Fruit fly (Drosophila melanogaster) whole organism, embryonic: ENCODE measurements around the gene CG31321.
A peak's percentile ranks its signal among the peaks of the same experiment; 100 is the strongest.

ENCODE experiments used
- Adf1 ChIP-seq: fragments of 200-800 bp; sonication (Bioruptor generic); IDR thresholded peaks from 2 replicates; pipeline ENCODE4 v1.3.6; 2022; ENCODE audit warnings: missing biosample characterization, missing genetic modification characterization
- Bteb2 ChIP-seq: fragments of 200-800 bp; sonication (Bioruptor generic); optimal IDR thresholded peaks from 2 replicates; lab custom pipeline; 2016; ENCODE audit warnings: missing biosample characterization, missing genetic modification characterization
- CG10462 ChIP-seq: fragments of 200-800 bp; sonication (Bioruptor generic); optimal IDR thresholded peaks from 2 replicates; lab custom pipeline; 2016; ENCODE audit warnings: missing biosample characterization, missing genetic modification characterization
- CG11247 ChIP-seq: fragments of 200-800 bp; sonication (Bioruptor generic); IDR thresholded peaks from 2 replicates; pipeline ENCODE4 v1.3.6; 2022; ENCODE audit warnings: missing biosample characterization, missing genetic modification characterization
- CG11456 ChIP-seq: fragments of 200-800 bp; sonication (Bioruptor generic); IDR thresholded peaks from 3 replicates; pipeline ENCODE4 v1.3.6; 2022; ENCODE audit warnings: missing biosample characterization, missing genetic modification characterization
- CG17612 ChIP-seq: fragments of 200-800 bp; sonication (Bioruptor generic); IDR thresholded peaks from 2 replicates; pipeline ENCODE4 v1.3.6; 2022; ENCODE audit warnings: missing biosample characterization, missing genetic modification characterization
- CG17802 ChIP-seq: fragments of 200-800 bp; sonication (Bioruptor generic); optimal IDR thresholded peaks from 2 replicates; lab custom pipeline; 2018; ENCODE audit warnings: missing biosample characterization, mild to moderate bottlenecking, missing genetic modification characterization, moderate library complexity
- CG1792 ChIP-seq: fragments of 200-800 bp; sonication (Bioruptor generic); optimal IDR thresholded peaks from 2 replicates; lab custom pipeline; 2016; ENCODE audit warnings: missing biosample characterization, missing genetic modification characterization
- CG18599 ChIP-seq: fragments of 200-800 bp; sonication (Bioruptor generic); optimal IDR thresholded peaks from 3 replicates; lab custom pipeline; 2017; ENCODE audit warnings: missing biosample characterization, missing genetic modification characterization, mild to moderate bottlenecking, moderate library complexity, missing genetic modification reagents
- CG2120 ChIP-seq: fragments of 200-800 bp; sonication (Bioruptor generic); optimal IDR thresholded peaks from 3 replicates; lab custom pipeline; 2016; ENCODE audit warnings: missing biosample characterization, missing genetic modification characterization
- CG2202 ChIP-seq: fragments of 200-800 bp; sonication (Bioruptor generic); optimal IDR thresholded peaks from 2 replicates; lab custom pipeline; 2018; ENCODE audit warnings: missing biosample characterization, mild to moderate bottlenecking, missing genetic modification characterization
- CG31365 ChIP-seq: fragments of 200-800 bp; sonication (Bioruptor generic); optimal IDR thresholded peaks from 2 replicates; lab custom pipeline; 2018; ENCODE audit warnings: missing biosample characterization, mild to moderate bottlenecking, missing genetic modification characterization
- CG33213 ChIP-seq: fragments of 200-800 bp; sonication (Bioruptor generic); optimal IDR thresholded peaks from 3 replicates; lab custom pipeline; 2016; ENCODE audit warnings: missing biosample characterization, missing genetic modification characterization
- CG3838 ChIP-seq: fragments of 200-800 bp; sonication (Bioruptor generic); optimal IDR thresholded peaks from 3 replicates; lab custom pipeline; 2016; ENCODE audit warnings: missing biosample characterization, missing genetic modification characterization
- CG4282 ChIP-seq: fragments of 200-800 bp; sonication (Bioruptor generic); optimal IDR thresholded peaks from 2 replicates; lab custom pipeline; 2016; ENCODE audit warnings: missing biosample characterization, missing genetic modification characterization
- CG4360 ChIP-seq: fragments of 200-800 bp; sonication (Bioruptor generic); IDR thresholded peaks from 2 replicates; pipeline ENCODE4 v1.3.6; 2022; ENCODE audit warnings: missing biosample characterization, missing genetic modification characterization
- CG4424 ChIP-seq: fragments of 200-800 bp; sonication (Bioruptor generic); optimal IDR thresholded peaks from 3 replicates; lab custom pipeline; 2016; ENCODE audit warnings: missing biosample characterization, missing genetic modification characterization
- CG9817 ChIP-seq: fragments of 200-800 bp; sonication (Bioruptor generic); optimal IDR thresholded peaks from 2 replicates; lab custom pipeline; 2018; ENCODE audit warnings: missing biosample characterization, mild to moderate bottlenecking, missing genetic modification characterization, moderate library complexity
- CHES-1-like ChIP-seq: fragments of 200-800 bp; sonication (Bioruptor generic); optimal IDR thresholded peaks from 2 replicates; lab custom pipeline; 2016; ENCODE audit warnings: missing biosample characterization, missing genetic modification characterization
- CkIIα-i1 ChIP-seq: fragments of 200-800 bp; sonication (Bioruptor generic); IDR thresholded peaks from 2 replicates; pipeline ENCODE4 v1.3.6; 2022; ENCODE audit warnings: missing biosample characterization, missing genetic modification characterization
- D ChIP-seq, 2 experiments: fragments of 200-800 bp in 1 of 2; fragments of >200 bp in 1 of 2; sonication (Bioruptor generic) in 1 of 2; optimal IDR thresholded peaks; 2 replicates in 1 of 2; 3 replicates in 1 of 2; lab custom pipeline; 2017; ENCODE audit warnings: mild to moderate bottlenecking in 1 of 2, missing biosample characterization in 1 of 2, missing genetic modification characterization in 1 of 2, missing genetic modification reagents in 1 of 2
- HLH54F ChIP-seq: fragments of 200-800 bp; sonication (Bioruptor generic); optimal IDR thresholded peaks from 3 replicates; lab custom pipeline; 2016; ENCODE audit warnings: missing biosample characterization, missing genetic modification characterization
- MBD-R2 ChIP-seq: fragments of 200-800 bp; sonication (Bioruptor generic); IDR thresholded peaks from 2 replicates; pipeline ENCODE4 v1.3.6; 2022; ENCODE audit warnings: missing biosample characterization, missing genetic modification characterization
- MESR4 ChIP-seq: fragments of 200-800 bp; sonication (Bioruptor generic); optimal IDR thresholded peaks from 2 replicates; lab custom pipeline; 2018; ENCODE audit warnings: missing biosample characterization, mild to moderate bottlenecking, missing genetic modification characterization, moderate library complexity
- Myb ChIP-seq: fragments of 200-800 bp; sonication (Bioruptor generic); optimal IDR thresholded peaks from 2 replicates; lab custom pipeline; 2016; ENCODE audit warnings: missing biosample characterization, missing genetic modification characterization
- NC2β ChIP-seq: fragments of 200-800 bp; sonication (Bioruptor generic); optimal IDR thresholded peaks from 2 replicates; lab custom pipeline; 2016; ENCODE audit warnings: missing biosample characterization, missing genetic modification characterization
- NFAT ChIP-seq: fragments of 200-800 bp; sonication (Bioruptor generic); IDR thresholded peaks from 2 replicates; pipeline ENCODE4 v1.3.6; 2022; ENCODE audit warnings: missing biosample characterization, missing genetic modification characterization
- Nf-YA ChIP-seq: fragments of 200-800 bp; sonication (Bioruptor generic); IDR thresholded peaks from 2 replicates; pipeline ENCODE4 v1.3.6; 2022; ENCODE audit warnings: missing biosample characterization, missing genetic modification characterization
- NfI ChIP-seq: fragments of 200-800 bp; sonication (Bioruptor generic); optimal IDR thresholded peaks from 3 replicates; lab custom pipeline; 2018; ENCODE audit warnings: missing biosample characterization, mild to moderate bottlenecking, missing genetic modification characterization, moderate library complexity
- Pdp1 ChIP-seq, 2 experiments: fragments of 200-800 bp; sonication (Bioruptor generic); optimal IDR thresholded peaks; 3 replicates each; lab custom pipeline; 2016; ENCODE audit warnings: missing biosample characterization in 2 of 2, missing genetic modification characterization in 2 of 2, mild to moderate bottlenecking in 1 of 2, moderate library complexity in 1 of 2
- Vsx1 ChIP-seq: fragments of 200-800 bp; sonication (Bioruptor generic); optimal IDR thresholded peaks from 2 replicates; lab custom pipeline; 2017; ENCODE audit warnings: missing biosample characterization, mild to moderate bottlenecking, missing genetic modification characterization, missing genetic modification reagents
- caup ChIP-seq: fragments of 200-800 bp; sonication (Bioruptor generic); optimal IDR thresholded peaks from 3 replicates; lab custom pipeline; 2017; ENCODE audit warnings: missing biosample characterization, mild to moderate bottlenecking, missing genetic modification characterization, moderate library complexity; ENCODE audit not compliant: severe bottlenecking
- corto ChIP-seq: fragments of 200-800 bp; sonication (Bioruptor generic); optimal IDR thresholded peaks from 2 replicates; lab custom pipeline; 2016; ENCODE audit warnings: missing biosample characterization, mild to moderate bottlenecking, missing genetic modification characterization, moderate library complexity
- eve ChIP-seq, 2 experiments: fragments of >200 bp; optimal IDR thresholded peaks; 2 replicates each; lab custom pipeline; 2017; ENCODE audit warnings: missing biosample characterization in 2 of 2, missing genetic modification characterization in 2 of 2
- gce ChIP-seq: fragments of 200-800 bp; sonication (Bioruptor generic); IDR thresholded peaks from 3 replicates; pipeline ENCODE4 v1.3.6; 2022; ENCODE audit warnings: missing biosample characterization, missing genetic modification characterization
- gcm2 ChIP-seq: fragments of 200-800 bp; sonication (Bioruptor generic); optimal IDR thresholded peaks from 2 replicates; lab custom pipeline; 2016; ENCODE audit warnings: missing biosample characterization, missing genetic modification characterization
- kay ChIP-seq: fragments of 200-800 bp; sonication (Bioruptor generic); optimal IDR thresholded peaks from 2 replicates; lab custom pipeline; 2016; ENCODE audit warnings: missing biosample characterization, missing genetic modification characterization
- lilli ChIP-seq: fragments of 200-800 bp; sonication (Bioruptor generic); optimal IDR thresholded peaks from 3 replicates; lab custom pipeline; 2016; ENCODE audit warnings: missing biosample characterization, missing genetic modification characterization
- nerfin-1 ChIP-seq: fragments of 200-800 bp; sonication (Bioruptor generic); optimal IDR thresholded peaks from 3 replicates; lab custom pipeline; 2019; ENCODE audit warnings: missing biosample characterization, mild to moderate bottlenecking, missing genetic modification characterization, moderate library complexity
- nom ChIP-seq: fragments of 200-800 bp; sonication (Bioruptor generic); optimal IDR thresholded peaks from 2 replicates; lab custom pipeline; 2017; ENCODE audit warnings: missing biosample characterization, missing genetic modification characterization, mild to moderate bottlenecking, moderate library complexity, missing genetic modification reagents
- org-1 ChIP-seq: fragments of 200-800 bp; sonication (Bioruptor generic); optimal IDR thresholded peaks from 2 replicates; lab custom pipeline; 2017; ENCODE audit warnings: missing biosample characterization, missing genetic modification characterization
- peb ChIP-seq: fragments of 200-800 bp; sonication (Bioruptor generic); IDR thresholded peaks from 2 replicates; pipeline ENCODE4 v1.3.6; 2022; ENCODE audit warnings: missing biosample characterization, missing genetic modification characterization
- phol ChIP-seq: fragments of 200-800 bp; sonication (Bioruptor generic); optimal IDR thresholded peaks from 3 replicates; lab custom pipeline; 2018; ENCODE audit warnings: missing biosample characterization, mild to moderate bottlenecking, missing genetic modification characterization, moderate library complexity
- sens ChIP-seq: fragments of 200-800 bp; sonication (Bioruptor generic); peaks from one replicate; lab custom pipeline; 2016; ENCODE audit warnings: missing biosample characterization, missing genetic modification characterization
- sens-2 ChIP-seq: fragments of 200-800 bp; sonication (Bioruptor generic); IDR thresholded peaks from 2 replicates; pipeline ENCODE4 v1.3.6; 2022; ENCODE audit warnings: missing biosample characterization, missing genetic modification characterization
- sisA ChIP-seq: fragments of 200-800 bp; sonication (Bioruptor generic); IDR thresholded peaks from 2 replicates; pipeline ENCODE4 v1.3.6; 2022; ENCODE audit warnings: missing biosample characterization, missing genetic modification characterization
- so ChIP-seq: fragments of 200-800 bp; sonication (Bioruptor generic); IDR thresholded peaks from 3 replicates; pipeline ENCODE4 v1.3.6; 2022; ENCODE audit warnings: missing biosample characterization, missing genetic modification characterization
- tx ChIP-seq: fragments of 200-800 bp; sonication (Bioruptor generic); optimal IDR thresholded peaks from 2 replicates; lab custom pipeline; 2016; ENCODE audit warnings: missing biosample characterization, missing genetic modification characterization
- wek ChIP-seq: fragments of 200-800 bp; sonication (Bioruptor generic); optimal IDR thresholded peaks from 3 replicates; lab custom pipeline; 2018; ENCODE audit warnings: missing biosample characterization, mild to moderate bottlenecking, missing genetic modification characterization, moderate library complexity
- zen2 ChIP-seq: fragments of 200-800 bp; sonication (Bioruptor generic); IDR thresholded peaks from 3 replicates; pipeline ENCODE4 v1.3.6; 2022; ENCODE audit warnings: missing biosample characterization, missing genetic modification characterization; ENCODE audit not compliant: partially characterized antibody

The CG31321 gene

dm6 chr3R:14283754-14284421 is 26.3 kb upstream of the CG31321 start (continued):
- TF ChIP-seq CG17802 (tag; lab: Kevin White, UChicago) (peak; percentile 90), NC2β (GFP tag; lab: Kevin White, UChicago) (peak; percentile 95), CG9817 (peak; percentile 98), so (GFP tag; lab: Robert Waterston, UW) (no peak), CHES-1-like (GFP tag; lab: Kevin White, UChicago) (peak; percentile 93), CG11247 (GFP tag; lab: Robert Waterston, UW) (no peak), zen2 (GFP tag; lab: Robert Waterston, UW) (no peak), CG10462 (GFP tag; lab: Kevin White, UChicago) (peak; percentile 97), CG31365 (tag; lab: Kevin White, UChicago) (peak; percentile 90), gcm2 (GFP tag; lab: Kevin White, UChicago) (peak; percentile 95), CG1792 (GFP tag; lab: Kevin White, UChicago) (peak; percentile 93), lilli (GFP tag; lab: Kevin White, UChicago) (peak; percentile 98), org-1 (peak; percentile 97), CG2120 (peak; percentile 99), CG4424 (GFP tag; lab: Kevin White, UChicago) (peak; percentile 98), caup (GFP tag; lab: Kevin White, UChicago) (peak; percentile 99), CG33213 (peak; percentile 90), nerfin-1 (tag; lab: Kevin White, UChicago) (peak; percentile 96), gce (GFP tag; lab: Robert Waterston, UW) (no peak), Nf-YA (GFP tag; lab: Robert Waterston, UW) (no peak), CG18599 (GFP tag; lab: Kevin White, UChicago) (peak; percentile 98), CG11456 (GFP tag; lab: Robert Waterston, UW) (no peak), CG4360 (GFP tag; lab: Robert Waterston, UW) (no peak), sens (GFP tag; lab: Kevin White, UChicago) (peak; percentile 99), HLH54F (peak; percentile 95), Pdp1 (GFP tag; optimal IDR thresholded peaks at IDR 0.05; lab: Kevin White, UChicago) (peak; percentile 95), Vsx1 (GFP tag; lab: Kevin White, UChicago) (peak; percentile 98), eve (GFP tag; optimal IDR thresholded peaks at IDR 0.05; lab: Kevin White, UChicago) (peak in 1 of 2 experiments; percentile 99), NfI (GFP tag; lab: Kevin White, UChicago) (peak; percentile 99), Myb (GFP tag; lab: Kevin White, UChicago) (peak; percentile 67), sisA (GFP tag; lab: Robert Waterston, UW) (no peak), tx (GFP tag; lab: Kevin White, UChicago) (peak; percentile 95), CG17612 (GFP tag; lab: Robert Waterston, UW) (no peak), D (optimal IDR thresholded peaks at IDR 0.05; lab: Kevin White, UChicago) (peak; percentile 74), D (GFP tag; optimal IDR thresholded peaks at IDR 0.05; lab: Kevin White, UChicago) (peak; percentile 97), MESR4 (GFP tag; lab: Kevin White, UChicago) (peak; percentile 73), phol (peak; percentile 98), sens-2 (no peak), CG3838 (peak; percentile 96), corto (GFP tag; lab: Kevin White, UChicago) (peak; percentile 93), CG4282 (peak; percentile 65), Bteb2 (GFP tag; lab: Kevin White, UChicago) (peak; percentile 97), wek (GFP tag; lab: Kevin White, UChicago) (peak; percentile 86), nom (GFP tag; lab: Kevin White, UChicago) (peak; percentile 60), NFAT (GFP tag; lab: Robert Waterston, UW) (no peak), CG2202 (tag; lab: Kevin White, UChicago) (peak; percentile 96), MBD-R2 (GFP tag; lab: Robert Waterston, UW) (no peak), peb (no peak), kay (GFP tag; lab: Kevin White, UChicago) (peak; percentile 96), Adf1 (GFP tag; lab: Robert Waterston, UW) (no peak), CkIIα-i1 (GFP tag; lab: Robert Waterston, UW) (no peak)
